Fruit fly (Drosophila melanogaster) ovary, adult (tissue): ENCODE measurements around the gene CG18233.

ENCODE experiments used
- CG17801 ChIP-seq: fragments of 200-800 bp; optimal IDR thresholded peaks from 2 replicates; lab custom pipeline; 2019; ENCODE audit warnings: missing biosample characterization, mild to moderate bottlenecking, missing genetic modification characterization, moderate library complexity; ENCODE audit not compliant: partially characterized antibody

The CG18233 gene

DNA sequence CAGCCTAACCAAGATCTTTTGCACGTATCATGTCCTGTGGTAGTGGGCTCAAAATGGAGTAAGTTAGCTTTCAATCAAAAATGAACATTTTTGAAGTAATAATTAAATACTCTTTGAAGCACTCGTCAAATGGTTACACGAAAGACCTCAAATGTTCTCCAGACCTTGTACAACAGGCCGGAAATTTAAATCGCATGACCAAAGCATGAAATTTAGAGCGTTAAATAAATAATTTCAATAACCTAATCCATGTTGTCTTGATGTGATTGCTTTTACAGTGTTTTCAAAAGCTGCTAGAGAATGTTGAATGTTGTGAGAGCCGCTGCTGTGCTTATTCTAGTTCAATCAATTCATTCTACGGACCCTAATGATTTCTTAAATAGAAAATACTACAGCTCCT, at the start of gene CG18233:
CG18233 (plus strand) TSS at position 301 of the 400 bp plus-strand sequence.
- no peak for TF ChIP-seq CG17801 (GFP tag; lab: Kevin White, UChicago)

dm6 chr3L:18559958-18560357, 45.3 kb upstream of the CG18233 start, which contains the start of gene AstC-R1:
Gene AstC-R1 (plus strand): TSS chr3L:18560258.
- TF ChIP-seq CG17801 (GFP tag; lab: Kevin White, UChicago), result no peak

- no peak for TF ChIP-seq CG17801 (GFP tag; lab: Kevin White, UChicago)
Measured at dm6 chr3L:18588387-18588786, 16.9 kb upstream of the CG18233 start, which contains the start of gene CG7271. Gene CG7271 (plus strand): TSS chr3L:18588759.

dm6 chr3L:18593671-18594070, 11.6 kb upstream of the CG18233 start, which contains the start of gene term:
Gene term (minus strand): TSS chr3L:18593771.
- TF ChIP-seq CG17801 (GFP tag; lab: Kevin White, UChicago), result no peak

DNA sequence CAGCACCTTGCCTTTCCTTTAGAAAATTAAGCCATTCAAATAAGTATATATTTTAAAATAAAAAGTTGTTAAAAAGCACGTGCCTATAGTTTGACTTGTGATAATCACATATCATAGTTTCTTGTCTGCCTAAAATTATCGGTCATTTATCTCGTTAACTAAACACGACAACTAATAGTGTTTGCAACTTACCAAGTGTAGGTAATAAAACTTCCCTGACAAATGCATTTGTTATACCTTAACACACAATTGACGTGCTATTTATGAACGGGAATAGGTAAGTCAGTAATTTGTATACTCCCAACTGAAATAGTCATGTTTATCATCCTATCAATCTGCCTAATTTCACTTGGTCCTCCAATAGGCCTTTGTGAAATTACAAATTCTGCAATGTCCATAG, 2.1 kb upstream of the CG18233 start, which contains the start of gene CG18234:
CG18234 (plus strand) TSS at position 301 of the 400 bp plus-strand sequence.
- no peak for TF ChIP-seq CG17801 (GFP tag; lab: Kevin White, UChicago)

dm6 chr3L:18607162-18607561, 1.9 kb downstream of the CG18233 start, which contains the start of gene CG18231:
Gene CG18231 (plus strand): TSS chr3L:18607462.
- no peak for TF ChIP-seq CG17801 (GFP tag; lab: Kevin White, UChicago)

dm6 chr3L:18609320-18609719, 4.0 kb downstream of the CG18233 start, which contains the start of gene CG32201:
Gene CG32201 (plus strand): TSS chr3L:18609620.
- TF ChIP-seq CG17801 (GFP tag; lab: Kevin White, UChicago), result no peak

DNA sequence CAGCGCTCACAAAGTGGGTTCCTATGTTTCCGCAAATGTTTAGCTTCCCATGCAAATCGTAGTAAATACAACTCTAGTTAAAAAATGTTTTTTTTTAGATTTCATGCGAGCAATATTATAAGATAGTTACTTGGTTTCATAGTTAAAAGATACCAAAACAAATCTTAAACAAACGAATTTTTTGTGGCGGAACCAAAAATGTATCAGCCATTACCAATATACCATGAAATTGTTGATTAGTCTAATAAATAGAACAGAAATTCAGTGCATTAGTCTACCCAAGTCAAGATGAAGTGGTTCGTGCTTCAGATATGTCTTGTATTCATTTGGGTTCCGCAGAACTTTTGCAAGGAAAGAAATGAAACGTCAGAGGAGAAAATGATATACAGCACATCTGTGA, 6.3 kb downstream of the CG18233 start, which contains the start of gene CG32199:
CG32199 (plus strand) TSS at position 301 of the 400 bp plus-strand sequence.
- no peak for TF ChIP-seq CG17801 (GFP tag; lab: Kevin White, UChicago)

- TF ChIP-seq CG17801 (GFP tag; lab: Kevin White, UChicago), result peak; percentile 43
Measured at dm6 chr3L:18617893-18618577, 12.8 kb downstream of the CG18233 start, which contains the start of the genes CG13380 and CG4174. Gene CG13380 (minus strand): TSS chr3L:18617943. Gene CG4174 (minus strand): TSS chr3L:18617943.

DNA sequence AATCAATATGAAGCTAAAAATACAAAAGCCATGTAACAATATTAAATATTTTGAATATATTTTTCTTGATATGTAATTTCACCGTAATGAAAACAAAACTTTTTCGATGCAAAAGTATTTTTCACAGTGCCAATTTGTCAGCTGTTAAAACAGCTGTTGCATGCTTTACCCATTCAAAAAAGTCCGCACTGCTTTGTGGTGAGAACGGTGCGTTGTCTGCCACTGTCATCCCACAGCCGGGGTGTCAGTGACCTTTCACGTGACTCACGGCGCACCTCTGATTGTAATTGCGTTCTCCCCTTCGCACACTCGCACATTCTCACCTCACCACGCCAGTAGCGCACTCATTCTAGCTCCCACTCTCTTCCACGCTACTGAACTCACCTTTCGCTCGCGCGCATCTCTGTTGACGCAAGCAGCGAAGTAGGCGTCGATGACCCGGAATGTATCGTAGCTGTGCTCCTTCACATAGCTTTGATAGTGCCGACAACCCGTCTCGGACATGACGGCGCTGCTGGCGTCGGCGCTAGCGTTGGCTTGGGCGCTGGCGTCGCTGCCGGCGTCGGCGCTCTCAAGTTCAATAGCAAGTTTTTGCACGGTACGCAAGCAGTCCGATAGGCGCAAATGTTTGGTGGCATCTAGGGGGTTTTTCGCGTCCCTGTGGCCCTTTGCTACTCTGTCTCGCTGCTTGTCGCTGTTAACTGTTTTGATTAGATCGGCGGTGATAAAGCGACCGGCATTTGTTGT, 15.9 kb downstream of the CG18233 start:
- TF ChIP-seq CG17801 (GFP tag; lab: Kevin White, UChicago), result no peak

dm6 chr3L:18621735-18622421, 16.6 kb downstream of the CG18233 start, which contains the start of gene not:
Gene not (minus strand): TSS chr3L:18622129.
- TF ChIP-seq CG17801 (GFP tag; lab: Kevin White, UChicago), result no peak

DNA sequence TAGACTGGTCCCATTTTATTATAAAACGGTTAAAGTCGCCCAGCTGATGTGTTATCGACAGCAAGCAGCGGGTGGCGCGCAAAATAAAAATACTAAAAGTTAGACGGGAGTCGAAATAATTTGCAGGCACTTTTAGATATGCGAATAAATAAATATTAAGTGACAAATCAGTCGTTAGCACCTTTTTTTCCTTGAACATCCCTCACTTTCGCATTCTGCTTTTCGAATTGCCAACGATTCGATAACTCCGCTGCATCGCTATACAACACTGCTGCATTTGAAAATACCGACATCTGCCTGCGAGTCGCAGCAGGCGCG, 17.1 kb downstream of the CG18233 start, which contains the start of gene bora:
bora (plus strand) TSS at position 271 of the 318 bp plus-strand sequence.
- no peak for TF ChIP-seq CG17801 (GFP tag; lab: Kevin White, UChicago)

dm6 chr3L:18625786-18626185, 20.5 kb downstream of the CG18233 start, which contains the start of gene MYPT-75D:
Gene MYPT-75D (plus strand): TSS chr3L:18625959.
- TF ChIP-seq CG17801 (GFP tag; lab: Kevin White, UChicago), result peak; percentile 57

DNA sequence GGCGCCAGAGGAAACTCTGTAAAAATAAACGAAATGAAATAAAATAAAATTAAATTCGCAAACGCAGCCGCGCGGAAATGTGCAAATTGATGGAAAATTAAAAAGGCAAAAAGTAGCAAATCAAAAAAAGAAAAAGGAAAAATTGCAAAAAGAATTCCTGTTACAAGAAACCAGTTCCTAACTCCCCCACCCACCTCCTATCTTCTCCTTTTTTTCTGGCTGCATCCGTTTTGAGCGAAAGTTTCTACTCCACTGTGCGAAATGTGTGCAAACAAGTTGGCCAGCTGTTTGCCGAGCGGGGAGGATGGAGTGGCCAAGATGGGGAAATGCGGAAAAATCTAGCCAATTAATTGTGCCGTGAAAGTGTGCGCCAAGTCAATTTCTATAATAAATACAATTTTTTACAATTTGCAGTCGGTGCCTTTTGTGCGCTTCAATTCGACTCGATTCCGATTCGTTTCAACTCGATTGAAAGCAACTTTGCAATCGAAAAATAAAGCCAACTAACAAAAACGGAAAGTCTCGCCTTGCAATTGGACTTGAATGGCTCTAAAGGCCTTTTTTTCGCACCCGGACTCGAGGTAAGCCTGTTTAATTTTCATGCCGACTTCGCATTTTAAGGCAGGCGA, 21.3 kb downstream of the CG18233 start:
- no peak for TF ChIP-seq CG17801 (GFP tag; lab: Kevin White, UChicago)
